Worm (Caenorhabditis elegans) whole organism, L3 larva: Measurements from ENCODE around the gene K08D9.6.

ENCODE experiments used
- ZK546.5 ChIP-seq: sonication (generic microtip); optimal IDR thresholded peaks from 2 replicates; lab custom pipeline; 2017; ENCODE audit warnings: missing biosample characterization, missing genetic modification characterization
- aly-2 ChIP-seq: fragments of 150-350 bp; optimal IDR thresholded peaks from 2 replicates; lab custom pipeline; 2014; ENCODE audit warnings: missing biosample characterization, missing genetic modification characterization
- ama-1 ChIP-seq: fragments of 150-350 bp; optimal IDR thresholded peaks from 2 replicates; lab custom pipeline; 2018
- ceh-16 ChIP-seq: sonication (generic microtip); optimal IDR thresholded peaks from 2 replicates; lab custom pipeline; 2017; ENCODE audit warnings: missing biosample characterization, missing genetic modification characterization
- ceh-28 ChIP-seq: fragments of 150-350 bp; optimal IDR thresholded peaks from 2 replicates; lab custom pipeline; 2014; ENCODE audit warnings: missing biosample characterization, missing genetic modification reagents, missing genetic modification characterization
- ceh-9 ChIP-seq: sonication (generic microtip); optimal IDR thresholded peaks from 2 replicates; lab custom pipeline; 2018; ENCODE audit warnings: missing biosample characterization, missing genetic modification characterization
- daf-12 ChIP-seq: fragments of 150-350 bp; optimal IDR thresholded peaks from 2 replicates; lab custom pipeline; 2014; ENCODE audit warnings: missing biosample characterization, missing genetic modification reagents, missing genetic modification characterization
- egl-5 ChIP-seq: fragments of 150-350 bp; optimal IDR thresholded peaks from 2 replicates; lab custom pipeline; 2017; ENCODE audit warnings: missing biosample characterization, missing genetic modification reagents, missing genetic modification characterization, inconsistent platforms
- elt-2 ChIP-seq: sonication (generic microtip); optimal IDR thresholded peaks from 2 replicates; lab custom pipeline; 2016; ENCODE audit warnings: missing genetic modification reagents, mild to moderate bottlenecking, missing genetic modification characterization, missing compliant biosample characterization
- elt-3 ChIP-seq, 3 experiments: fragments of 150-350 bp in 1 of 3; sonication (generic microtip) in 2 of 3; optimal IDR thresholded peaks; 2 replicates in 2 of 3; 4 replicates in 1 of 3; lab custom pipeline; 2014 to 2017; ENCODE audit warnings: missing biosample characterization in 3 of 3, missing genetic modification characterization in 3 of 3
- fkh-2 ChIP-seq: fragments of 150-350 bp; optimal IDR thresholded peaks from 2 replicates; lab custom pipeline; 2014; ENCODE audit warnings: missing biosample characterization, missing genetic modification reagents, missing genetic modification characterization
- hmg-11 ChIP-seq: sonication (generic microtip); optimal IDR thresholded peaks from 2 replicates; lab custom pipeline; 2016; ENCODE audit warnings: missing genetic modification characterization, missing compliant biosample characterization
- jun-1 ChIP-seq: fragments of 150-350 bp; optimal IDR thresholded peaks from 2 replicates; lab custom pipeline; 2014; ENCODE audit warnings: missing biosample characterization, missing genetic modification reagents, missing genetic modification characterization
- lin-15B ChIP-seq: fragments of 150-350 bp; optimal IDR thresholded peaks from 2 replicates; lab custom pipeline; 2014; ENCODE audit warnings: missing biosample characterization, missing genetic modification characterization
- lin-39 ChIP-seq: fragments of 150-350 bp; optimal IDR thresholded peaks from 2 replicates; lab custom pipeline; 2018; ENCODE audit warnings: missing biosample characterization, missing genetic modification reagents, missing genetic modification characterization
- mdl-1 ChIP-seq: fragments of 150-350 bp; optimal IDR thresholded peaks from 2 replicates; lab custom pipeline; 2014; ENCODE audit warnings: missing biosample characterization, missing genetic modification characterization
- mml-1 ChIP-seq: fragments of 150-350 bp; sonication (generic microtip); optimal IDR thresholded peaks from 3 replicates; lab custom pipeline; 2014; ENCODE audit warnings: missing biosample characterization, missing genetic modification characterization
- nfya-1 ChIP-seq: sonication (generic microtip); optimal IDR thresholded peaks from 2 replicates; lab custom pipeline; 2017; ENCODE audit warnings: missing genetic modification characterization, mild to moderate bottlenecking, missing compliant biosample characterization, antibody characterized with exemption, moderate library complexity; ENCODE audit not compliant: insufficient read depth
- nhr-11 ChIP-seq: fragments of 150-350 bp; optimal IDR thresholded peaks from 2 replicates; lab custom pipeline; 2014; ENCODE audit warnings: missing biosample characterization, missing genetic modification characterization
- nhr-12 ChIP-seq: fragments of 150-350 bp; optimal IDR thresholded peaks from 2 replicates; lab custom pipeline; 2014; ENCODE audit warnings: missing biosample characterization, missing genetic modification characterization
- nhr-23 ChIP-seq: fragments of 150-350 bp; optimal IDR thresholded peaks from 2 replicates; lab custom pipeline; 2014; ENCODE audit warnings: missing biosample characterization, missing genetic modification reagents, missing genetic modification characterization
- nhr-237 ChIP-seq: fragments of 150-350 bp; optimal IDR thresholded peaks from 2 replicates; lab custom pipeline; 2014; ENCODE audit warnings: missing biosample characterization, missing genetic modification characterization
- nhr-25 ChIP-seq: sonication (generic microtip); optimal IDR thresholded peaks from 2 replicates; lab custom pipeline; 2017; ENCODE audit warnings: missing biosample characterization, missing genetic modification characterization
- nhr-67 ChIP-seq: fragments of 150-350 bp; optimal IDR thresholded peaks from 2 replicates; lab custom pipeline; 2014; ENCODE audit warnings: missing biosample characterization, missing genetic modification characterization
- nhr-76 ChIP-seq: fragments of 150-350 bp; sonication (generic microtip); optimal IDR thresholded peaks from 5 replicates; lab custom pipeline; 2014; ENCODE audit warnings: missing biosample characterization, missing genetic modification characterization
- nhr-77 ChIP-seq: fragments of 150-350 bp; optimal IDR thresholded peaks from 2 replicates; lab custom pipeline; 2014; ENCODE audit warnings: missing biosample characterization, missing genetic modification characterization
- pha-4 ChIP-seq: fragments of 150-350 bp; optimal IDR thresholded peaks from 2 replicates; lab custom pipeline; 2014; ENCODE audit warnings: missing biosample characterization, missing genetic modification reagents, missing genetic modification characterization
- pqm-1 ChIP-seq: fragments of 150-350 bp; optimal IDR thresholded peaks from 2 replicates; lab custom pipeline; 2017; ENCODE audit warnings: missing biosample characterization, missing genetic modification characterization, inconsistent platforms
- skn-1 ChIP-seq: fragments of 150-350 bp; optimal IDR thresholded peaks from 2 replicates; lab custom pipeline; 2014; ENCODE audit warnings: missing biosample characterization, missing genetic modification characterization
- tbx-2 ChIP-seq: sonication (generic microtip); optimal IDR thresholded peaks from 2 replicates; lab custom pipeline; 2016; ENCODE audit warnings: mild to moderate bottlenecking, missing genetic modification characterization, missing compliant biosample characterization
- unc-39 ChIP-seq: sonication (generic microtip); optimal IDR thresholded peaks from 4 replicates; lab custom pipeline; 2017; ENCODE audit warnings: missing biosample characterization, missing genetic modification characterization
- zag-1 ChIP-seq: fragments of 150-350 bp; optimal IDR thresholded peaks from 2 replicates; lab custom pipeline; 2014; ENCODE audit warnings: missing biosample characterization, missing genetic modification characterization
- ztf-11 ChIP-seq: fragments of 150-350 bp; optimal IDR thresholded peaks from 2 replicates; lab custom pipeline; 2014; ENCODE audit warnings: missing biosample characterization, missing genetic modification characterization
- ztf-4 ChIP-seq: fragments of 150-350 bp; optimal IDR thresholded peaks from 2 replicates; lab custom pipeline; 2014; ENCODE audit warnings: missing biosample characterization, missing genetic modification characterization

Gene K08D9.6

DNA sequence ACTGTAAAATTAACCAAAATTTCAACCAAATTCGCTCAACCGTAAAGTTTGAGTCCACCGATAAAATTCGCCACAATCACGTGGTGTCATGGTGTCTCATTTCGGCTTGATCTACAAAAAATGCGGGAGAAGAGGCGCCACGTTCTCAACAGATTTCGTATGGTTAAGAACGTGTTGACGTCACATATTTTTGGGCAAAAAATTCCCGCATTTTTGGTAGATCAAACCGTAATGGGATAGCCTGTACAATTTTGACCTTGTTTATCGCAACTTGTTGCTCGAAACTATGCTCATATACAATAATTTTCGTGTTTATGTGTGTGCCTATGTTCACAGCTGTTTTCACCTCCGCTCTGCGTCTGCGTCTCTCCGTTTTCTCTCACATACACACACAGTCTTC, 25.8 kb downstream of the K08D9.6 start:
- TF ChIP-seq nhr-76 (no peak), lin-39 (tag; lab: Kevin White, UChicago) (no peak), ceh-28 (no peak), ama-1 (lab: Kevin White, UChicago) (no peak), ceh-16 (no peak), unc-39 (tag; lab: Kevin White, UChicago) (no peak), pqm-1 (tag; lab: Kevin White, UChicago) (no peak)
- TF ChIP-seq, all 47 proteins: peak for 0

DNA sequence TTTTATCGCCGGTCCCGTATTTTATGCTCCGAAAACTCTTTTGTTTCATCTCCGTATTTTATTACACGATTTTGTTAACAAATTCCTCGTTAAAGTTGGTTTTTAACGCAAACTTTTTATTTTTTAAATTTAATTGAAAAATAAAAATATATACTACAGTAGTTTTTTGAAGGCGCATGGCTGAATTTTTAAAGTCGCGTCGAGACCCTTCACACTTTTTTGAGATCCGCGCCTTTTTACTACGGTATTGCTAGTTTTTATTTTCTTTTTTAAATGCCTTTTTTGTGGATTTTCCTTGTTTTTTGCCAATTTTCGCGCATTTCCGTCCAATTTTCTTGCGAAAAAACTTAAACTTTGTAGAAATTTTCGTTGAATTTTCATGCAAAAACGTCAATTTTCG, 30.4 kb downstream of the K08D9.6 start:
- TF ChIP-seq zag-1 (no peak), egl-5 (no peak), nhr-77 (no peak), daf-12 (no peak), ztf-11 (tag; lab: Kevin White, UChicago) (no peak), mml-1 (no peak), aly-2 (tag; lab: Kevin White, UChicago) (no peak), fkh-2 (tag; lab: Kevin White, UChicago) (no peak), ztf-4 (tag; lab: Kevin White, UChicago) (no peak)

DNA sequence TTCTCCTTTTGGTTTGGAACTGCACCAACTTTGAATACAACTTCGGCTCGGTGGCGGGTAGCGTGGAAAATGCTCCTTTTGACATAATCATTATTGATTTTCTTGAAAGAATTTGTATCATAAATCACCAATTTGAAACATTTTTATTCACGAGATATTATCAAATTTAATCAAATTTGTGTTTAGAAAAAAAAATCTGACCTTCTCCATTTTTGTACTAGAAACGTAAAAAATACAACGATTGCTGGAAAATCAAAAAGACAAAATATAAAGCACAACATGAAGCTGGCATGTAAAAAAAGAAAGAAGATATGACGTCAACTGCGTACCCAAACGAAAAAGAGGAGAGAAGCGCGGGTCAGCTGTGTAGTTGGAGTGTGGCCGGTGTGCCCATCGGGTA, 34.5 kb downstream of the K08D9.6 start, which contains the start of gene K08D9.4:
K08D9.4 (minus strand) TSS at position 101 of the 400 bp plus-strand sequence.
- TF ChIP-seq lin-39 (tag; lab: Kevin White, UChicago) (no peak), nhr-11 (tag; lab: Kevin White, UChicago) (no peak), skn-1 (tag; lab: Kevin White, UChicago) (no peak), jun-1 (tag; lab: Kevin White, UChicago) (no peak), tbx-2 (tag; lab: Kevin White, UChicago) (no peak), mdl-1 (tag; lab: Kevin White, UChicago) (no peak), aly-2 (tag; lab: Kevin White, UChicago) (no peak), elt-2 (tag; lab: Kevin White, UChicago) (no peak), ama-1 (lab: Kevin White, UChicago) (no peak)

DNA sequence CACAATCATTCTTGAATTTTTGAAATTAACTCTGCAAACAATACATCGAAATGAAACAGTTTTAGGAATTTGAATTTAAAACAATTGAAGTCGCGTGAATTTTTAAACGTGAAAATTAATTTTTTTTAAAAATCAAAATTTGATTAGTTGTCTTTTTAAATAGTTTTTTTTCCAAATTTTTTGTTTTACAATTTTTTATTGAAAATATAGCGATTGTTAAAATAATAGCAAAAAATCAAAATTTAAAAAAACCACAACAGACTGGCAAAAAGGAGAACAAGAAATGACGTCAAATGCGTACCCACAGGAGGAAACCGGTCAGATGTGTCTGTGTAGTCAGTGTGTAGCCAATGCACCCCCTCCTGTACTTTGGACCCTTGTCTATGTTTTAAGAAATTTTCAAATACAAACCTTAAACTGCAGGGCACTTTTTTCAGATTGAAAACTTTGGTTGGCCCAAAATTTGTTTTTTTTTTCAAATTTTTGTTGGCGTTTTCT, 37.9 kb downstream of the K08D9.6 start, which contains the start of the genes Y73C8B.1 and Y73C8B.5:
Y73C8B.1 (minus strand) TSS at position 51 of the 498 bp plus-strand sequence.
Y73C8B.5 (plus strand) TSS at position 437 of the 498 bp plus-strand sequence.
- no peak for TF ChIP-seq zag-1
- TF ChIP-seq elt-2 (tag; lab: Kevin White, UChicago): peak; percentile 28
- no peak for TF ChIP-seq mml-1
- peak; percentile 41 for TF ChIP-seq nhr-23 (tag; lab: Kevin White, UChicago)
- peak; percentile 22 for TF ChIP-seq nfya-1 (tag; lab: Kevin White, UChicago)
- no peak for TF ChIP-seq daf-12
- no peak for TF ChIP-seq nhr-12 (tag; lab: Kevin White, UChicago)
- TF ChIP-seq nhr-11 (tag; lab: Kevin White, UChicago): peak; percentile 85
- TF ChIP-seq nhr-25 (tag; lab: Kevin White, UChicago): peak; percentile 37

DNA sequence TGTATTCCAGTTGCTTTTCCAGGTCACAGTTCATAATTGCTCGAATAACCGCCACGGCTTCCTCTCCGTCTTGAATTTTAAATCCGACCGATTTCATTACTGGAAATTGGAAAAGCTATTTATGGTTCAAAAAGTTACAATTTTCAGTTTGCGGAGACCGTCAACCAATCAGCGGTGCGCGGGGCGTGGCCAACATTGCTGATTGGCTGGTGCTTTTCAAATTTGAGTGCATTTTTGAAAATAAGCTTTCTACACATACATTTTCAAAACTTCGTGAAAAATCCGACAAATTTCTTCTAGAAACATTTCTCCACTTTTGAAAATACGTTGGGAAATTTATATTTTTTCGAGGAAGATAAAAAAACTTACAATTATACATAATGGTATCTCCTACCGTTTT, 39.0 kb downstream of the K08D9.6 start:
- TF ChIP-seq elt-3 (tag; optimal IDR thresholded peaks at IDR 0.05; lab: Kevin White, UChicago): no peak
- peak; percentile 91 for TF ChIP-seq nfya-1 (tag; lab: Kevin White, UChicago)

DNA sequence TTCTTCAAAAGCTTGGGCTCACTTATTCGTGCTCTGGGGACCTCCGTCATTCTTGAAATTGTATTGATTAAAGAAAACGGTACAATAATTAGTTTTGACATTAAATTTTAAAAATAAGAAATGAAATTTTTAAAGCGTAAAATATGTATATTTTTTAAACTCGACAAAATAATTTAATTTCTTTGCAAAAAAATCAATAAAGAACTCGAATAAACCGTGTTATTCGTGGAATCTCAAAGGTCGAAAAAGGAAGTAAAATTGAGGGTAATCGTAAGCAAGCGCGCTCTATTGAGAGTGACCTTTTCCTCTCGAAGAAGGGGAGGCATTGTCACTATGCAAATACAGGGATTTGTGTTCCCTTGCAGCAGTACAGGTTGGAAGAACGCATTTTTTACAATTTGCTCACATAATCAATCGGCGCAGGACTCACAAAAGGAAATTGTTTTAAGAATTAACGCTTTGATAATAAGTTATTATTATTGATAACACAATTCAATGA, 39.8 kb downstream of the K08D9.6 start, which contains the start of gene Y73C8B.2:
Y73C8B.2 (minus strand) TSS at position 51 of the 499 bp plus-strand sequence.
- no peak for TF ChIP-seq nhr-11 (tag; lab: Kevin White, UChicago)
- TF ChIP-seq elt-2 (tag; lab: Kevin White, UChicago): peak; percentile 33
- peak; percentile 78 for TF ChIP-seq pha-4 (tag; lab: Kevin White, UChicago)
- no peak for TF ChIP-seq daf-12
- peak; percentile 2 for TF ChIP-seq pqm-1 (tag; lab: Kevin White, UChicago)
- no peak for TF ChIP-seq nhr-67
- TF ChIP-seq nhr-237 (tag; lab: Kevin White, UChicago): no peak
- TF ChIP-seq hmg-11 (tag; lab: Kevin White, UChicago): peak; percentile 19
- TF ChIP-seq nhr-25 (tag; lab: Kevin White, UChicago): peak; percentile 50
- no peak for TF ChIP-seq ZK546.5 (tag; lab: Kevin White, UChicago)
- TF ChIP-seq fkh-2 (tag; lab: Kevin White, UChicago): no peak
- peak; percentile 59 for TF ChIP-seq nhr-23 (tag; lab: Kevin White, UChicago)
- peak; percentile 48 for TF ChIP-seq nfya-1 (tag; lab: Kevin White, UChicago)
- TF ChIP-seq ceh-9: no peak
- peak; percentile 54 for TF ChIP-seq lin-15B (tag; lab: Kevin White, UChicago)
- no peak for TF ChIP-seq nhr-12 (tag; lab: Kevin White, UChicago)
- TF ChIP-seq mdl-1 (tag; lab: Kevin White, UChicago): no peak
